Worm (Caenorhabditis elegans): ENCODE data around the gene dnj-20.

Gene dnj-20

DNA sequence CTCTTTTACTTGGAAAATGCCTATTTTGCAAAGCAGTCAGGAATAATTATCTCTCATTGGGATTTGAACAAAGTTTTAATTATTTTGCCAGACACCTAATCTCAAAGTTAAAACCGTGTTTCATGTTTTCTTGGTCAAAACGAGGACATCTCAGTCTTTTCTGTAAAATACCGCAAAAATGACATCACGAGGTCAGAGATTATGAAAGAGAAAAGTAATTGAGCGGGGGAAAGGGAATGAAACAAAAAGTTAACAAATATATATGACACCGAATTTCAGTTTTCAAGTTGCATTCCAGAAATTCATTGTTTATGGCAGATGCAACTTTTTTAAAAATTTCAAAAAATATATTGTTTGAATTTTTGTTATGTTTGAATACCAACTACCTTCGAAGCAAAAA is 21.4 kb downstream of the dnj-20 start:
- TF ChIP-seq flh-1 (GFP tag; optimal IDR thresholded peaks at IDR 0.05) (no peak), zip-8 (tag; optimal IDR thresholded peaks at IDR 0.05) (no peak), nhr-2 (tag; optimal IDR thresholded peaks at IDR 0.05) (no peak), unc-39 (tag; optimal IDR thresholded peaks at IDR 0.05) (no peak), unc-62 (GFP tag; optimal IDR thresholded peaks at IDR 0.05) (no peak), M03D4.4 (tag; optimal IDR thresholded peaks at IDR 0.05) (no peak), ces-1 (GFP tag; optimal IDR thresholded peaks at IDR 0.05) (no peak), elt-3 (tag; optimal IDR thresholded peaks at IDR 0.05) (no peak), drap-1 (GFP tag; optimal IDR thresholded peaks at IDR 0.05) (no peak)

DNA sequence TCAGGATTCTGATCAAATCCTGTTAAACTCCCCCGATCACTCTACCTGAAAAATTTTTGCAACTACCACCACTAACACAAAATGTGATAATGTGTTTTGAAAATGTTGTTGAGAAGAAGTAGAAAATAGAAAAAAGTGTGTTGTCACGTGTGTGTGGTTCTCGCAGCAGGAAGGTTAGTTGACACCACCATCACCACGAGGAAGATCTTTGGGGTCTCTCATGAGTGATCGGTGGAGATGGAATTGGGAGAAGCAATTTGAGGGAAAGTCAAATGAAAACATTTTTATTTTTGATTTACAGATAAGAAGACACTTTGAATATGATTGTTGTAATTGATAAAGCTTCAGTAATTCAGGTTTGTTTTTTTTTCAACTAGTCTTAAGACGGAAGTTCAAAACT is 22.3 kb downstream of the dnj-20 start:
- TF ChIP-seq unc-62 (GFP tag; optimal IDR thresholded peaks at IDR 0.05), result no peak
- TF ChIP-seq sem-2 (GFP tag; optimal IDR thresholded peaks at IDR 0.05), result no peak
- TF ChIP-seq ham-2 (GFP tag; optimal IDR thresholded peaks at IDR 0.05), result no peak
- TF ChIP-seq flh-1 (GFP tag; optimal IDR thresholded peaks at IDR 0.05), result no peak
- TF ChIP-seq tbx-8 (GFP tag; optimal IDR thresholded peaks at IDR 0.05), result no peak
- no peak for TF ChIP-seq mab-5 (tag; optimal IDR thresholded peaks at IDR 0.05)
- no peak for TF ChIP-seq ceh-43 (GFP tag; optimal IDR thresholded peaks at IDR 0.05)
- TF ChIP-seq blmp-1 (tag; optimal IDR thresholded peaks at IDR 0.05), result no peak
- no peak for TF ChIP-seq nhr-237 (tag; optimal IDR thresholded peaks at IDR 0.05)
- no peak for TF ChIP-seq lsy-2 (tag; optimal IDR thresholded peaks at IDR 0.05)
- no peak for TF ChIP-seq cnd-1 (tag; optimal IDR thresholded peaks at IDR 0.05)
- no peak for TF ChIP-seq ces-1 (GFP tag; optimal IDR thresholded peaks at IDR 0.05)
- no peak for TF ChIP-seq hlh-1 (tag; optimal IDR thresholded peaks at IDR 0.05)
- TF ChIP-seq bed-3 (GFP tag; optimal IDR thresholded peaks at IDR 0.05), result no peak
- TF ChIP-seq unc-120 (tag; optimal IDR thresholded peaks at IDR 0.05; ENCODE audit: poor library complexity, severe bottlenecking), result no peak
- TF ChIP-seq mls-2 (tag; optimal IDR thresholded peaks at IDR 0.05), result no peak
- TF ChIP-seq pha-4 (tag; optimal IDR thresholded peaks at IDR 0.05), result no peak
- no peak for TF ChIP-seq drap-1 (GFP tag; optimal IDR thresholded peaks at IDR 0.05)
- TF ChIP-seq lin-32 (GFP tag; optimal IDR thresholded peaks at IDR 0.05), result no peak

DNA sequence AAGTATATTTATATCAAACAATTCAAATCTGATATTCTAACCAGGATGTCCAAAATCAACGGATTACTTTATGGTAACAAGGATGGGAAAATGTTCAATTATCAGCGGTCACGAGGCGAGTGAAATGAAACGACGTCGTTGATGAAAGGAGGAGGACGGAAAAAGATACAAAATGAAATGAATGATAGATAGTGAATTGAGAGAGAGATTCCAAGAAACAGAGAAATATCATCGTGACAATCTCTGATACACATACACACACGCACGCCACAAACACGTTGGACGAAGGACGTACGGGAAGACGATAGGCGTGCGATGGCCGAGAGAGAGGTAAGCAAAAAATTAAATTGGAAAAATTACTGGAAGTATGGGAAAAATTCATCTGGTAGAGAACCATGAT is 22.9 kb downstream of the dnj-20 start:
- no peak for TF ChIP-seq elt-3 (tag; optimal IDR thresholded peaks at IDR 0.05)
- no peak for TF ChIP-seq ces-1 (GFP tag; optimal IDR thresholded peaks at IDR 0.05)
- TF ChIP-seq zip-8 (tag; optimal IDR thresholded peaks at IDR 0.05), result no peak
- TF ChIP-seq nhr-28 (tag; optimal IDR thresholded peaks at IDR 0.05), result no peak
- no peak for TF ChIP-seq nhr-76 (tag; optimal IDR thresholded peaks at IDR 0.05)
- TF ChIP-seq unc-120 (tag; optimal IDR thresholded peaks at IDR 0.05; ENCODE audit: poor library complexity, severe bottlenecking), result peak; percentile 5
- TF ChIP-seq ceh-83 (GFP tag; optimal IDR thresholded peaks at IDR 0.05), result no peak

DNA sequence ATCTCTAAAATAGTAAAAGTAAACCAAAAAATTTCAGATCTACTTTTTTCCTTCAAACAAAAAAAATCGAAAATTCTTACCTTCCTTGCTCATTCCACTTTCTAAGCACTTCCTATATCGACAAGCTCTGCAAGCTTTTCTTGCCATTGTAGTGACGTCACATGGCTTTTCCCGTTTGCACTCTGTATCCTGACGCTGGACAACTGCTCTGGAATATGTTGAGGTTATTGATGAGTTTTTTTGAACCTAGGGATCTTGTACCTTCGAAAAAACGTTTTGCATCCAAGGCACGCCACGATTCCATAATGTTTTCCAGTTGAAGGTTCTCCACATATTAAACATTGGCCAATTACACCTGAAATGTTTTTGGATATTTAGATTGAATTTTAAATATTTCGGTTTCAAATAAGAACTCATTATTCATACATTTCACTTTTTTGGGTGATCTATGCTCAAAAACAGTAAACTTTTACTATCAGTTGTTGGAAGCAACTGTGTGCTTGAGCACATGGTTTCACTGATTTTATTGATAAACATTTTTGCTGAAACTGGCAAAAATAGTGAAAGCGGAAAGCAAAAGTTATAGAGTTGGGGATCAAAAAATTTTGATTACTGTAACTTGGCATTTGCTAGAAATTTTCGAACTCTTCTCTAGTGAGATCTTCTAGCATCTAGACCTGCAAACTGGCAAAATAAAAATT is 23.8 kb downstream of the dnj-20 start:
- no peak for TF ChIP-seq ceh-43 (GFP tag; optimal IDR thresholded peaks at IDR 0.05)
- no peak for TF ChIP-seq tbx-8 (GFP tag; optimal IDR thresholded peaks at IDR 0.05)
- no peak for TF ChIP-seq elt-3 (tag; optimal IDR thresholded peaks at IDR 0.05)
- TF ChIP-seq flh-1 (GFP tag; optimal IDR thresholded peaks at IDR 0.05), result no peak
- no peak for TF ChIP-seq nhr-76 (tag; optimal IDR thresholded peaks at IDR 0.05)
- no peak for TF ChIP-seq lin-32 (GFP tag; optimal IDR thresholded peaks at IDR 0.05)
- no peak for TF ChIP-seq zip-8 (tag; optimal IDR thresholded peaks at IDR 0.05)
- TF ChIP-seq ztf-11 (tag; optimal IDR thresholded peaks at IDR 0.05), result no peak
- TF ChIP-seq hlh-1 (tag; optimal IDR thresholded peaks at IDR 0.05), result no peak
- no peak for TF ChIP-seq blmp-1 (tag; optimal IDR thresholded peaks at IDR 0.05)
- TF ChIP-seq bed-3 (GFP tag; optimal IDR thresholded peaks at IDR 0.05), result no peak
- no peak for TF ChIP-seq unc-62 (GFP tag; optimal IDR thresholded peaks at IDR 0.05)
- TF ChIP-seq ces-1 (GFP tag; optimal IDR thresholded peaks at IDR 0.05), result no peak
- TF ChIP-seq drap-1 (GFP tag; optimal IDR thresholded peaks at IDR 0.05), result no peak
- TF ChIP-seq nhr-2 (tag; optimal IDR thresholded peaks at IDR 0.05), result no peak
- no peak for TF ChIP-seq ceh-83 (GFP tag; optimal IDR thresholded peaks at IDR 0.05)
- no peak for TF ChIP-seq nhr-28 (tag; optimal IDR thresholded peaks at IDR 0.05)
- no peak for TF ChIP-seq mep-1 (tag; optimal IDR thresholded peaks at IDR 0.05)

DNA sequence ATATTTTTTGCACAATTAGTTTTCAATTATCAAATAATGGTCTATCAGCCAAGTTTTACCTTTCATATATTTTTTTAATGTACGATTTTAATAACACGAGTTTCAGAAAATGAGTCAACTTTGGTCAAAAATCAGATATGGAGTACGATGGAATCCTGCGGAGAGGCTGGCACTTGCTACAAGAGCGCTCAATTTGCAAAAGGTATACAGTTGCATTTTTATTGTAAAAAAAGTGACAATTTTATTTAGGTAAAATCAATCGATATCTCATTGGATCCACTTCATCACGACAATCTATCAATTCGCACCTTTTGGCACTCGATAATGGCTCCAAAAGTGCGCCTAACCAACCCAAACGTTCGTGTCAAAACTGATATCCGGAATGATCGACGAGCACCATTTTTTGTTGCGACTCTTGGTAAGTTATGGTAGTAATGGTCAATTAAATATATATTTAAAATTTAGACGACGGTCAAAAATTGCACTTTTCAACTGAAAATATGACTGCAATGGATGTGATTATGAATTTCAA is 26.4 kb downstream of the dnj-20 start, which contains the start of gene mrpl-53:
mrpl-53 (plus strand) TSS at position 107 of the 532 bp plus-strand sequence.
- TF ChIP-seq snpc-4 (tag; optimal IDR thresholded peaks at IDR 0.05) (no peak), nhr-76 (tag; optimal IDR thresholded peaks at IDR 0.05) (no peak), drap-1 (GFP tag; optimal IDR thresholded peaks at IDR 0.05) (no peak), sptf-1 (tag; optimal IDR thresholded peaks at IDR 0.05) (no peak), nhr-12 (tag; optimal IDR thresholded peaks at IDR 0.05) (no peak), ztf-11 (tag; optimal IDR thresholded peaks at IDR 0.05) (no peak), lsy-2 (tag; optimal IDR thresholded peaks at IDR 0.05) (no peak), unc-120 (tag; optimal IDR thresholded peaks at IDR 0.05; ENCODE audit: poor library complexity, severe bottlenecking) (no peak), sem-2 (GFP tag; optimal IDR thresholded peaks at IDR 0.05) (no peak), nhr-28 (tag; optimal IDR thresholded peaks at IDR 0.05) (no peak), elt-1 (tag; optimal IDR thresholded peaks at IDR 0.05; ENCODE audit: borderline replicate concordance, insufficient read depth) (no peak), unc-62 (GFP tag; optimal IDR thresholded peaks at IDR 0.05) (no peak), lin-13 (tag; optimal IDR thresholded peaks at IDR 0.05) (no peak), unc-39 (tag; optimal IDR thresholded peaks at IDR 0.05) (no peak), M03D4.4 (tag; optimal IDR thresholded peaks at IDR 0.05) (no peak), nhr-237 (tag; optimal IDR thresholded peaks at IDR 0.05) (no peak), elt-3 (tag; optimal IDR thresholded peaks at IDR 0.05) (no peak)
